Worm (Caenorhabditis elegans): ENCODE data around the gene ins-13.

DNA sequence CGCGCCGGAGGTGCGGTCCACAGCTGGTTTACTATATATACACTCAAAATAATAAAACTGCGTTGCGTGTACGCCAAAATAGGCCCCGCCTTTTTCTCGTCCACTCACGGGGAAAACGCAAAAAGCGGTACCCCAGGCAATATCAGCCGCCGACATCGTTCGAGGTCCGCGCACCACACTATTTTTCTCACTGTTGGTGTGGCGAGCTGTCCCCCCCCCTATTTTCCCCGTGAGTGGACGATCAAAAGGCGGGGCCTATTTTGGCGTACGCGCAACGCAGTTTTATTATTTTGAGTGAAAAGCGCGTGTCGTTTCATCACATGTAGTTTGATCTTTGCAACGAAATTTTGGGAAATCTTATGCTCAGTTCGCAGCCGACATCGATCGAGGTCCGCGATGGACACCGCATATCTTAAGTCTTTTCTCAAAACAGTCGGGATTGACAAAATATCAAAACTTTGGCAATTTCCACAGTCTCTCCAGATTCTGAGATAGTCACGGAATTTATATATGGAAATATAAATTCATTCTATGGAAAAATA, 20.5 kb upstream of the ins-13 start:
- TF ChIP-seq ama-1 (optimal IDR thresholded peaks at IDR 0.05) (no peak), pes-1 (GFP tag; IDR thresholded peaks at IDR 0.05) (no peak), scrt-1 (GFP tag; IDR thresholded peaks at IDR 0.05) (no peak)

Data from whole organism, early embryonic.